Fruit fly (Drosophila melanogaster) whole organism, prepupa: ENCODE results near the gene mgl.

Source experiments
- CG11294 ChIP-seq: fragments of 200-800 bp; sonication (Bioruptor generic); IDR thresholded peaks from 2 replicates; pipeline ENCODE4 v1.3.6; 2022; ENCODE audit warnings: missing biosample characterization, missing genetic modification characterization
- CG16779 ChIP-seq: fragments of 200-800 bp; sonication (Bioruptor generic); optimal IDR thresholded peaks from 3 replicates; lab custom pipeline; 2017; ENCODE audit warnings: missing biosample characterization, mild to moderate bottlenecking, missing genetic modification characterization
- CG31627 ChIP-seq: fragments of 200-800 bp; sonication (Bioruptor generic); optimal IDR thresholded peaks from 3 replicates; lab custom pipeline; 2016; ENCODE audit warnings: missing biosample characterization, missing genetic modification characterization
- CG4318 ChIP-seq: fragments of 200-800 bp; sonication (Bioruptor generic); optimal IDR thresholded peaks from 3 replicates; lab custom pipeline; 2017; ENCODE audit warnings: missing biosample characterization, mild to moderate bottlenecking, missing genetic modification characterization
- Ets21C ChIP-seq: fragments of 200-800 bp; sonication (Bioruptor generic); optimal IDR thresholded peaks from 3 replicates; lab custom pipeline; 2016; ENCODE audit warnings: missing biosample characterization, missing genetic modification characterization
- Hr38 ChIP-seq: sonication (Bioruptor generic); optimal IDR thresholded peaks from 2 replicates; lab custom pipeline; 2016; ENCODE audit warnings: missing biosample characterization, missing genetic modification characterization
- Hr39 ChIP-seq: fragments of 200-800 bp; sonication (Bioruptor generic); optimal IDR thresholded peaks from 2 replicates; lab custom pipeline; 2016; ENCODE audit warnings: missing biosample characterization, missing genetic modification characterization
- Lpt ChIP-seq: fragments of 200-800 bp; sonication (Bioruptor generic); optimal IDR thresholded peaks from 3 replicates; lab custom pipeline; 2016; ENCODE audit warnings: missing biosample characterization, missing genetic modification characterization
- Sox102F ChIP-seq: fragments of 200-800 bp; sonication (Bioruptor generic); optimal IDR thresholded peaks from 2 replicates; lab custom pipeline; 2016; ENCODE audit warnings: missing biosample characterization, mild to moderate bottlenecking, missing genetic modification characterization
- lz ChIP-seq: fragments of 200-800 bp; sonication (Bioruptor generic); optimal IDR thresholded peaks from 3 replicates; lab custom pipeline; 2016; ENCODE audit warnings: missing biosample characterization, missing genetic modification characterization
- pdm3 ChIP-seq: fragments of 200-800 bp; sonication (Bioruptor generic); optimal IDR thresholded peaks from 3 replicates; lab custom pipeline; 2016; ENCODE audit warnings: missing biosample characterization, missing genetic modification characterization
- svp ChIP-seq: fragments of 200-800 bp; sonication (Bioruptor generic); peaks from one replicate; lab custom pipeline; 2016; ENCODE audit warnings: missing biosample characterization, missing genetic modification characterization

- TF ChIP-seq Hr39 (GFP tag; lab: Kevin White, UChicago): no peak
- TF ChIP-seq lz (GFP tag; lab: Kevin White, UChicago): no peak
- TF ChIP-seq CG16779 (tag; lab: Kevin White, UChicago): no peak
- TF ChIP-seq Ets21C (GFP tag; lab: Kevin White, UChicago): no peak
- TF ChIP-seq svp (GFP tag; lab: Kevin White, UChicago): peak; percentile 16
- TF ChIP-seq pdm3 (GFP tag; lab: Kevin White, UChicago): peak; percentile 19
- TF ChIP-seq CG31627: no peak
- TF ChIP-seq Lpt (GFP tag; lab: Kevin White, UChicago): no peak
- TF ChIP-seq Sox102F (GFP tag; lab: Kevin White, UChicago): no peak
- no peak for TF ChIP-seq CG4318 (GFP tag; lab: Kevin White, UChicago)
- no peak for TF ChIP-seq Hr38
- no peak for TF ChIP-seq CG11294
Observed at dm6 chrX:9476908-9477307, 23.0 kb downstream of the mgl start.
